Worm (Caenorhabditis elegans) whole organism, mixed stage, embryonic: ENCODE results near the gene txt-8.
"Not testable (repeated sequence)": the region's sequence is repeated elsewhere in the genome, so short reads cannot be mapped to it uniquely, and the experiment has no call there.

Experiments used
- M03D4.4 ChIP-seq: sonication (generic microtip); optimal IDR thresholded peaks from 2 replicates; lab custom pipeline; 2017; ENCODE audit warnings: mild to moderate bottlenecking, missing genetic modification characterization, missing compliant biosample characterization
- bed-3 ChIP-seq: fragments of 200-800 bp; sonication (Bioruptor generic); optimal IDR thresholded peaks from 3 replicates; lab custom pipeline; 2018; ENCODE audit warnings: mild to moderate bottlenecking, missing genetic modification characterization, moderate library complexity, missing compliant biosample characterization
- blmp-1 ChIP-seq: fragments of 150-350 bp; optimal IDR thresholded peaks from 2 replicates; lab custom pipeline; 2014; ENCODE audit warnings: missing biosample characterization, missing genetic modification characterization
- ceh-39 ChIP-seq: fragments of 150-350 bp; optimal IDR thresholded peaks from 2 replicates; lab custom pipeline; 2014; ENCODE audit warnings: missing biosample characterization, missing genetic modification characterization
- ceh-43 ChIP-seq: fragments of 200-800 bp; sonication (Bioruptor generic); optimal IDR thresholded peaks from 2 replicates; lab custom pipeline; 2018; ENCODE audit warnings: mild to moderate bottlenecking, missing genetic modification characterization, moderate library complexity, missing compliant biosample characterization
- ceh-83 ChIP-seq: fragments of 200-800 bp; sonication (Bioruptor generic); optimal IDR thresholded peaks from 2 replicates; lab custom pipeline; 2018; ENCODE audit warnings: mild to moderate bottlenecking, missing genetic modification characterization, missing compliant biosample characterization
- ces-1 ChIP-seq: fragments of 150-350 bp; optimal IDR thresholded peaks from 2 replicates; lab custom pipeline; 2014; ENCODE audit warnings: missing biosample characterization, missing genetic modification reagents, missing genetic modification characterization
- cnd-1 ChIP-seq: fragments of 200-800 bp; sonication (Bioruptor generic); optimal IDR thresholded peaks from 2 replicates; lab custom pipeline; 2018; ENCODE audit warnings: mild to moderate bottlenecking, missing genetic modification characterization, missing compliant biosample characterization
- drap-1 ChIP-seq: fragments of 200-800 bp; sonication (Bioruptor generic); optimal IDR thresholded peaks from 3 replicates; lab custom pipeline; 2018; ENCODE audit warnings: mild to moderate bottlenecking, missing genetic modification characterization, missing compliant biosample characterization
- elt-1 ChIP-seq: sonication (generic microtip); optimal IDR thresholded peaks from 2 replicates; lab custom pipeline; 2017; ENCODE audit warnings: missing genetic modification characterization, mild to moderate bottlenecking, missing compliant biosample characterization, antibody characterized with exemption, moderate library complexity, borderline replicate concordance; ENCODE audit not compliant: insufficient read depth
- elt-3 ChIP-seq: fragments of 150-350 bp; optimal IDR thresholded peaks from 2 replicates; lab custom pipeline; 2014; ENCODE audit warnings: missing biosample characterization, missing genetic modification characterization
- flh-1 ChIP-seq: fragments of 200-800 bp; sonication (Bioruptor generic); optimal IDR thresholded peaks from 2 replicates; lab custom pipeline; 2018; ENCODE audit warnings: mild to moderate bottlenecking, missing genetic modification characterization, moderate library complexity, missing compliant biosample characterization
- ham-2 ChIP-seq: fragments of 200-800 bp; sonication (Bioruptor generic); optimal IDR thresholded peaks from 2 replicates; lab custom pipeline; 2018; ENCODE audit warnings: mild to moderate bottlenecking, missing genetic modification characterization, missing compliant biosample characterization
- lin-13 ChIP-seq: fragments of 150-350 bp; optimal IDR thresholded peaks from 2 replicates; lab custom pipeline; 2014; ENCODE audit warnings: missing biosample characterization, missing genetic modification characterization
- lin-32 ChIP-seq: fragments of 200-800 bp; sonication (Bioruptor generic); optimal IDR thresholded peaks from 2 replicates; lab custom pipeline; 2018; ENCODE audit warnings: mild to moderate bottlenecking, missing genetic modification characterization, missing compliant biosample characterization
- lsy-2 ChIP-seq: fragments of 150-350 bp; optimal IDR thresholded peaks from 2 replicates; lab custom pipeline; 2014; ENCODE audit warnings: missing biosample characterization, missing genetic modification characterization
- mab-5 ChIP-seq: fragments of 150-350 bp; optimal IDR thresholded peaks from 2 replicates; lab custom pipeline; 2014; ENCODE audit warnings: missing biosample characterization, missing genetic modification characterization
- nhr-12 ChIP-seq: fragments of 150-350 bp; optimal IDR thresholded peaks from 2 replicates; lab custom pipeline; 2014; ENCODE audit warnings: missing biosample characterization, missing genetic modification characterization
- nhr-2 ChIP-seq: fragments of 150-350 bp; optimal IDR thresholded peaks from 2 replicates; lab custom pipeline; 2014; ENCODE audit warnings: missing biosample characterization, missing genetic modification characterization
- nhr-237 ChIP-seq: fragments of 150-350 bp; optimal IDR thresholded peaks from 2 replicates; lab custom pipeline; 2014; ENCODE audit warnings: missing biosample characterization, missing genetic modification characterization
- nhr-28 ChIP-seq: fragments of 150-350 bp; optimal IDR thresholded peaks from 2 replicates; lab custom pipeline; 2014; ENCODE audit warnings: missing biosample characterization, missing genetic modification characterization
- nhr-76 ChIP-seq: sonication (generic microtip); optimal IDR thresholded peaks from 2 replicates; lab custom pipeline; 2017; ENCODE audit warnings: missing biosample characterization, missing genetic modification characterization
- sem-2 ChIP-seq: fragments of 200-800 bp; sonication (Bioruptor generic); optimal IDR thresholded peaks from 2 replicates; lab custom pipeline; 2018; ENCODE audit warnings: mild to moderate bottlenecking, missing genetic modification characterization, missing compliant biosample characterization
- snpc-4 ChIP-seq: fragments of 150-350 bp; optimal IDR thresholded peaks from 2 replicates; lab custom pipeline; 2014; ENCODE audit warnings: missing biosample characterization, missing genetic modification characterization
- sptf-1 ChIP-seq: sonication (generic microtip); optimal IDR thresholded peaks from 2 replicates; lab custom pipeline; 2017; ENCODE audit warnings: mild to moderate bottlenecking, missing genetic modification characterization, moderate library complexity, missing compliant biosample characterization
- tbx-8 ChIP-seq: fragments of 200-800 bp; sonication (Bioruptor generic); optimal IDR thresholded peaks from 2 replicates; lab custom pipeline; 2018; ENCODE audit warnings: mild to moderate bottlenecking, missing genetic modification characterization, moderate library complexity, missing compliant biosample characterization
- unc-120 ChIP-seq: sonication (generic microtip); optimal IDR thresholded peaks from 2 replicates; lab custom pipeline; 2017; ENCODE audit warnings: missing genetic modification characterization, missing compliant biosample characterization; ENCODE audit not compliant: poor library complexity, severe bottlenecking
- unc-39 ChIP-seq: fragments of 150-350 bp; optimal IDR thresholded peaks from 2 replicates; lab custom pipeline; 2014; ENCODE audit warnings: missing biosample characterization, missing genetic modification characterization
- zip-8 ChIP-seq: fragments of 150-350 bp; optimal IDR thresholded peaks from 2 replicates; lab custom pipeline; 2014; ENCODE audit warnings: missing biosample characterization, missing genetic modification characterization
- ztf-11 ChIP-seq: fragments of 150-350 bp; optimal IDR thresholded peaks from 2 replicates; lab custom pipeline; 2014; ENCODE audit warnings: missing biosample characterization, missing genetic modification characterization

The txt-8 gene

DNA sequence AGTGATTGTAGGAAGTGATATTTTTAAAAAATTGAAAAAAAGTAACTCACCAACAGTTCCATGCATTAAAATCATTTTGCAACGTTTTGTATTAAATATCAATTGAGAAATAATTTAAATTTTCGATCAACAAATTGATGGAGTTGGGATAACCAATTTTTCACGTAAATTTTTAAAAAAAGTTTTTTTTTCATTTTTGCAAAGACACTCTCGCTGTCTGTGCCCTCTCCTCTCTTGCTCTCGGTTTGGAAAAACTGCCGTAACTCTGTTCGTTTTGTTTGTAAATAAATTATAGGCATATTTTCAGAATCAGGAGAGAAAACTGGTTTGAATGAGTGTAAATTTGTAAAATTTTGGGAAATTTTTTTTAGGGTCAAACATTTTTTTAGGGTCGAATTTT is 16.3 kb upstream of the txt-8 start, which contains the start of gene Y51A2B.16:
Gene Y51A2B.16 (minus strand): TSS at position 101 of the 400 bp plus-strand sequence.
- TF ChIP-seq nhr-237 (tag; lab: Kevin White, UChicago) (no peak), ceh-43 (GFP tag; lab: Kevin White, UChicago) (no peak), sem-2 (GFP tag; lab: Kevin White, UChicago) (no peak), M03D4.4 (tag; lab: Kevin White, UChicago) (no peak), snpc-4 (tag; lab: Kevin White, UChicago) (no peak), ceh-39 (no peak), unc-120 (tag; lab: Kevin White, UChicago) (no peak), lin-13 (tag; lab: Kevin White, UChicago) (no peak), unc-39 (tag; lab: Kevin White, UChicago) (no peak), elt-3 (tag; lab: Kevin White, UChicago) (no peak), ztf-11 (tag; lab: Kevin White, UChicago) (no peak), nhr-28 (tag; lab: Kevin White, UChicago) (no peak), flh-1 (GFP tag; lab: Kevin White, UChicago) (no peak), mab-5 (tag; lab: Kevin White, UChicago) (no peak), nhr-2 (tag; lab: Kevin White, UChicago) (no peak), ces-1 (no peak), ham-2 (GFP tag; lab: Kevin White, UChicago) (no peak), zip-8 (tag; lab: Kevin White, UChicago) (no peak)

- TF ChIP-seq lsy-2 (no peak), tbx-8 (GFP tag; lab: Kevin White, UChicago) (no peak), ces-1 (no peak), nhr-28 (tag; lab: Kevin White, UChicago) (no peak), sptf-1 (no peak), nhr-237 (tag; lab: Kevin White, UChicago) (no peak), nhr-12 (tag; lab: Kevin White, UChicago) (no peak), cnd-1 (no peak), elt-1 (no peak)
Measured at ce11 chrV:18402743-18403142, 11.4 kb upstream of the txt-8 start.

- not testable (repeated sequence) for TF ChIP-seq nhr-28 (tag; lab: Kevin White, UChicago); snpc-4 (tag; lab: Kevin White, UChicago); lin-32 (GFP tag; lab: Kevin White, UChicago)
Measured at ce11 chrV:18404767-18405166, 9.4 kb upstream of the txt-8 start, which contains the start of gene srh-209. Gene srh-209, minus strand, starts transcription at chrV:18404867.

ce11 chrV:18410142-18410541 is 4.0 kb upstream of the txt-8 start, which contains the start of gene srh-207:
Gene srh-207, minus strand, starts transcription at chrV:18410242.
- TF ChIP-seq bed-3 (GFP tag; lab: Kevin White, UChicago) (no peak), ham-2 (GFP tag; lab: Kevin White, UChicago) (no peak), nhr-12 (tag; lab: Kevin White, UChicago) (no peak), cnd-1 (no peak), ceh-83 (GFP tag; lab: Kevin White, UChicago) (no peak), lin-13 (tag; lab: Kevin White, UChicago) (no peak), ceh-39 (no peak), ces-1 (no peak)

DNA sequence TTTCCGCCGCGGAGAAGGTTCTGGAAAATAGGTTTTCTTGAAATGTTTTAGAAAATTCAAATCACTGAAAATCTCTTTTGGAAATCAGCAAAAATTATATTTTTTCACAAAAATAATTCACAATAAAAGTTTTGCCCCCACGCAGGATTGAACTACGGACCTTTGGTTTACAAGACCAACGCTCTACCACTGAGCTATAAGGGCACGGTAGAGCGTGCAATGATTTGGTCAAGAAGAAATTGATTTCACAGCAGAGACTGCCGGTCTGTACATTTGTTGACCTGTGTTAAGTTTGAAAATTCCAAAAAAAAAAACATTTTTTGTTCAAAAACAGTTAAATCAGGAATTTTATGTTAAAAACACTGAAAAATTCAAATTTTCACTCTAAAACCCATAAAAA is 1.8 kb upstream of the txt-8 start:
- TF ChIP-seq nhr-2 (tag; lab: Kevin White, UChicago) (no peak), sem-2 (GFP tag; lab: Kevin White, UChicago) (no peak), nhr-76 (tag; lab: Kevin White, UChicago) (no peak), bed-3 (GFP tag; lab: Kevin White, UChicago) (no peak), ceh-39 (no peak), unc-39 (tag; lab: Kevin White, UChicago) (no peak), ztf-11 (tag; lab: Kevin White, UChicago) (no peak), blmp-1 (tag; lab: Kevin White, UChicago) (no peak), ces-1 (no peak), snpc-4 (tag; lab: Kevin White, UChicago) (no peak), mab-5 (tag; lab: Kevin White, UChicago) (no peak), ham-2 (GFP tag; lab: Kevin White, UChicago) (no peak), sptf-1 (no peak), elt-1 (no peak), cnd-1 (no peak)

DNA sequence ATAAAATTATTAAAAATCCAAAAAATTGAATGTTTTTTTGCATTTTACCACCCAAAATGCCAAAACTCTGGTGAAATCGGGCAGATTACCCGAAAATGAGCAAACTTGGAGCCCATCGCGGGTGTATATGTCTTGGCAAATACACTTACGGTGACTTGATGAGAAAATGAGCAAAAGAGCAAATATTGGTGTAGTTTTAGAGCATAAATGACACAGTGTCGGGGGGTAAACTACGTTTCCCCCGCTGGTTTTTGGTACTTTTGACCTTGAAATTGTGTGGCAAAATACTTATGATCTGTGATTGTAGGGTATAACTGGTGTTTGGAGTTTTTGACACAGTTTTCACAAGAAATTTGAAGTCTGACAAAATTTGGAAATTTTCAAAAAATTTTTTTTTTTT is 1.3 kb upstream of the txt-8 start, which contains the start of gene ZK262.2:
Gene ZK262.2 (minus strand): TSS at position 101 of the 400 bp plus-strand sequence.
- TF ChIP-seq lin-13 (tag; lab: Kevin White, UChicago) (no peak), ztf-11 (tag; lab: Kevin White, UChicago) (no peak), M03D4.4 (tag; lab: Kevin White, UChicago) (no peak), blmp-1 (tag; lab: Kevin White, UChicago) (no peak), sptf-1 (no peak), zip-8 (tag; lab: Kevin White, UChicago) (no peak), sem-2 (GFP tag; lab: Kevin White, UChicago) (no peak), lin-32 (GFP tag; lab: Kevin White, UChicago) (no peak), elt-1 (no peak), drap-1 (GFP tag; lab: Kevin White, UChicago) (no peak), ceh-43 (GFP tag; lab: Kevin White, UChicago) (no peak), nhr-28 (tag; lab: Kevin White, UChicago) (no peak)
- TF ChIP-seq, all 35 proteins: peak for 0
